Worm (Caenorhabditis elegans) whole organism, L1 larva: ENCODE results near the gene Y57G11C.31.

ENCODE experiments used
- C04F5.9 ChIP-seq: sonication (generic microtip); optimal IDR thresholded peaks from 2 replicates; lab custom pipeline; 2016; ENCODE audit warnings: missing genetic modification characterization, missing compliant biosample characterization
- C16A3.4 ChIP-seq: fragments of 150-350 bp; optimal IDR thresholded peaks from 2 replicates; lab custom pipeline; 2014; ENCODE audit warnings: missing biosample characterization, missing genetic modification characterization
- aha-1 ChIP-seq: fragments of 150-350 bp; optimal IDR thresholded peaks from 2 replicates; lab custom pipeline; 2014; ENCODE audit warnings: missing biosample characterization, missing genetic modification characterization
- aly-2 ChIP-seq: fragments of 150-350 bp; optimal IDR thresholded peaks from 2 replicates; lab custom pipeline; 2014; ENCODE audit warnings: missing biosample characterization, missing genetic modification characterization
- ama-1 ChIP-seq: fragments of 150-350 bp; optimal IDR thresholded peaks from 2 replicates; lab custom pipeline; 2014
- ceh-63 ChIP-seq: fragments of 200-800 bp; sonication (Bioruptor generic); optimal IDR thresholded peaks from 2 replicates; lab custom pipeline; 2018; ENCODE audit warnings: mild to moderate bottlenecking, missing genetic modification characterization, missing compliant biosample characterization
- ceh-82 ChIP-seq, 3 experiments: fragments of 150-350 bp in 1 of 3; sonication (generic microtip) in 2 of 3; optimal IDR thresholded peaks; 2 replicates each; lab custom pipeline; 2014 to 2017; ENCODE audit warnings: missing biosample characterization in 3 of 3, missing genetic modification characterization in 3 of 3
- ceh-88 ChIP-seq: fragments of 200-800 bp; sonication (Bioruptor generic); IDR thresholded peaks from 2 replicates; pipeline ENCODE4 v1.3.6; 2022; ENCODE audit warnings: missing genetic modification characterization, missing compliant biosample characterization
- ceh-90 ChIP-seq: sonication (generic microtip); optimal IDR thresholded peaks from 2 replicates; lab custom pipeline; 2016; ENCODE audit warnings: missing genetic modification characterization, missing compliant biosample characterization
- ces-1 ChIP-seq: fragments of 150-350 bp; optimal IDR thresholded peaks from 2 replicates; lab custom pipeline; 2014; ENCODE audit warnings: missing biosample characterization, missing genetic modification reagents, missing genetic modification characterization
- dpl-1 ChIP-seq, 3 experiments: fragments of 150-350 bp in 2 of 3; sonication (generic microtip) in 1 of 3; optimal IDR thresholded peaks; 2 replicates each; lab custom pipeline; 2014 to 2017; ENCODE audit warnings: missing biosample characterization in 3 of 3, missing genetic modification characterization in 3 of 3, missing genetic modification reagents in 3 of 3
- dsc-1 ChIP-seq: sonication (generic microtip); optimal IDR thresholded peaks from 2 replicates; lab custom pipeline; 2016; ENCODE audit warnings: mild to moderate bottlenecking, missing genetic modification characterization, missing compliant biosample characterization
- efl-3 ChIP-seq: fragments of 200-800 bp; sonication (Bioruptor generic); optimal IDR thresholded peaks from 2 replicates; lab custom pipeline; 2018; ENCODE audit warnings: mild to moderate bottlenecking, missing genetic modification characterization, missing compliant biosample characterization
- egl-13 ChIP-seq: sonication (generic microtip); optimal IDR thresholded peaks from 2 replicates; lab custom pipeline; 2016; ENCODE audit warnings: missing genotype, missing genetic modification reagents, missing genetic modification characterization, missing compliant biosample characterization
- egl-27 ChIP-seq, 2 experiments: fragments of 150-350 bp in 1 of 2; sonication (generic microtip); optimal IDR thresholded peaks; 3 replicates each; lab custom pipeline; 2017 to 2018; ENCODE audit warnings: missing biosample characterization in 2 of 2, missing genetic modification characterization in 2 of 2, missing genetic modification reagents in 2 of 2
- elt-3 ChIP-seq, 6 experiments: fragments of 150-350 bp in 1 of 6; sonication (generic microtip); optimal IDR thresholded peaks; 2 replicates each; lab custom pipeline; 2017 to 2018; ENCODE audit warnings: missing biosample characterization in 6 of 6, missing genetic modification characterization in 6 of 6, inconsistent platforms in 1 of 6
- fkh-8 ChIP-seq: sonication (generic microtip); optimal IDR thresholded peaks from 2 replicates; lab custom pipeline; 2016; ENCODE audit warnings: mild to moderate bottlenecking, missing genetic modification characterization, missing compliant biosample characterization
- fos-1 ChIP-seq: fragments of 150-350 bp; optimal IDR thresholded peaks from 2 replicates; lab custom pipeline; 2014; ENCODE audit warnings: missing biosample characterization, missing genetic modification characterization
- hlh-17 ChIP-seq: fragments of 200-800 bp; sonication (Bioruptor generic); optimal IDR thresholded peaks from 2 replicates; lab custom pipeline; 2018; ENCODE audit warnings: missing genetic modification characterization, mild to moderate bottlenecking, missing compliant biosample characterization, moderate library complexity, borderline replicate concordance
- hpl-2 ChIP-seq: fragments of 150-350 bp; optimal IDR thresholded peaks from 2 replicates; lab custom pipeline; 2014; ENCODE audit warnings: missing biosample characterization, missing genetic modification reagents, missing genetic modification characterization
- irx-1 ChIP-seq: sonication (generic microtip); optimal IDR thresholded peaks from 2 replicates; lab custom pipeline; 2016; ENCODE audit warnings: missing genetic modification characterization, missing compliant biosample characterization
- jun-1 ChIP-seq: fragments of 150-350 bp; optimal IDR thresholded peaks from 2 replicates; lab custom pipeline; 2014; ENCODE audit warnings: missing biosample characterization, missing genetic modification reagents, missing genetic modification characterization
- lin-13 ChIP-seq: fragments of 150-350 bp; optimal IDR thresholded peaks from 2 replicates; lab custom pipeline; 2014; ENCODE audit warnings: missing biosample characterization, missing genetic modification reagents, missing genetic modification characterization
- lin-15B ChIP-seq: fragments of 150-350 bp; sonication (generic microtip); optimal IDR thresholded peaks from 3 replicates; lab custom pipeline; 2014; ENCODE audit warnings: missing biosample characterization, missing genetic modification characterization
- lin-35 ChIP-seq, 2 experiments: fragments of 150-350 bp; optimal IDR thresholded peaks; 2 replicates each; lab custom pipeline; 2014; ENCODE audit warnings: missing biosample characterization in 2 of 2, missing genetic modification characterization in 2 of 2, missing genetic modification reagents in 2 of 2
- lir-3 ChIP-seq: sonication (generic microtip); optimal IDR thresholded peaks from 2 replicates; lab custom pipeline; 2016; ENCODE audit warnings: mild to moderate bottlenecking, missing genetic modification characterization, moderate library complexity, missing compliant biosample characterization; ENCODE audit not compliant: poor library complexity
- mab-9 ChIP-seq: fragments of 200-800 bp; sonication (Bioruptor generic); IDR thresholded peaks from 2 replicates; pipeline ENCODE4 v1.3.6; 2022; ENCODE audit warnings: missing genetic modification reagents, missing genetic modification characterization, missing compliant biosample characterization
- mdl-1 ChIP-seq, 2 experiments: fragments of 150-350 bp; optimal IDR thresholded peaks; 2 replicates each; lab custom pipeline; 2014 to 2017; ENCODE audit warnings: missing biosample characterization in 2 of 2, missing genetic modification characterization in 2 of 2, inconsistent platforms in 1 of 2
- mef-2 ChIP-seq: fragments of 150-350 bp; optimal IDR thresholded peaks from 2 replicates; lab custom pipeline; 2014; ENCODE audit warnings: missing biosample characterization, missing genetic modification characterization
- nhr-11 ChIP-seq: fragments of 150-350 bp; optimal IDR thresholded peaks from 2 replicates; lab custom pipeline; 2014; ENCODE audit warnings: missing biosample characterization, missing genetic modification characterization
- nhr-12 ChIP-seq: sonication (generic microtip); optimal IDR thresholded peaks from 2 replicates; lab custom pipeline; 2017; ENCODE audit warnings: missing biosample characterization, missing genetic modification characterization
- nhr-237 ChIP-seq: fragments of 150-350 bp; optimal IDR thresholded peaks from 2 replicates; lab custom pipeline; 2014; ENCODE audit warnings: missing biosample characterization, missing genetic modification characterization
- nhr-84 ChIP-seq: sonication (generic microtip); optimal IDR thresholded peaks from 2 replicates; lab custom pipeline; 2017; ENCODE audit warnings: missing biosample characterization, missing genetic modification characterization
- nhr-85 ChIP-seq: sonication (generic microtip); peaks from one replicate; lab custom pipeline; 2016; ENCODE audit warnings: missing genetic modification characterization, inconsistent platforms, missing compliant biosample characterization
- nhr-90 ChIP-seq: sonication (generic microtip); optimal IDR thresholded peaks from 2 replicates; lab custom pipeline; 2016; ENCODE audit warnings: mild to moderate bottlenecking, missing genetic modification characterization, missing compliant biosample characterization; ENCODE audit not compliant: poor library complexity
- pag-3 ChIP-seq: sonication (generic microtip); optimal IDR thresholded peaks from 2 replicates; lab custom pipeline; 2017; ENCODE audit warnings: missing genetic modification characterization, mild to moderate bottlenecking, missing compliant biosample characterization, antibody characterized with exemption, borderline replicate concordance; ENCODE audit not compliant: insufficient read depth
- pqm-1 ChIP-seq: sonication (generic microtip); optimal IDR thresholded peaks from 3 replicates; lab custom pipeline; 2017; ENCODE audit warnings: missing biosample characterization, missing genetic modification characterization
- snpc-4 ChIP-seq: fragments of 150-350 bp; optimal IDR thresholded peaks from 2 replicates; lab custom pipeline; 2014; ENCODE audit warnings: missing biosample characterization, missing genetic modification characterization
- snu-23 ChIP-seq: sonication (generic microtip); optimal IDR thresholded peaks from 2 replicates; lab custom pipeline; 2016; ENCODE audit warnings: missing genetic modification characterization, missing compliant biosample characterization
- sox-4 ChIP-seq: sonication (generic microtip); optimal IDR thresholded peaks from 2 replicates; lab custom pipeline; 2016; ENCODE audit warnings: missing genetic modification characterization, missing compliant biosample characterization
- sptf-1 ChIP-seq: fragments of 150-350 bp; optimal IDR thresholded peaks from 2 replicates; lab custom pipeline; 2014; ENCODE audit warnings: missing biosample characterization, missing genetic modification characterization
- sup-37 ChIP-seq: fragments of 200-800 bp; sonication (Bioruptor generic); optimal IDR thresholded peaks from 2 replicates; lab custom pipeline; 2018; ENCODE audit warnings: mild to moderate bottlenecking, missing genetic modification characterization, missing compliant biosample characterization
- swsn-7 ChIP-seq: sonication (generic microtip); optimal IDR thresholded peaks from 2 replicates; lab custom pipeline; 2016; ENCODE audit warnings: missing genetic modification characterization, missing compliant biosample characterization
- tlp-1 ChIP-seq: fragments of 150-350 bp; optimal IDR thresholded peaks from 2 replicates; lab custom pipeline; 2014; ENCODE audit warnings: missing biosample characterization, missing genetic modification characterization
- unc-86 ChIP-seq: sonication (generic microtip); optimal IDR thresholded peaks from 2 replicates; lab custom pipeline; 2016; ENCODE audit warnings: missing genetic modification characterization, missing compliant biosample characterization
- unc-98 ChIP-seq: fragments of 200-800 bp; sonication (Bioruptor generic); IDR thresholded peaks from 2 replicates; pipeline ENCODE4 v1.3.6; 2022; ENCODE audit warnings: missing genetic modification characterization, missing compliant biosample characterization
- zag-1 ChIP-seq: fragments of 150-350 bp; optimal IDR thresholded peaks from 2 replicates; lab custom pipeline; 2014; ENCODE audit warnings: missing biosample characterization, missing genetic modification characterization
- ztf-11 ChIP-seq, 2 experiments: sonication (generic microtip); optimal IDR thresholded peaks; 2 replicates each; lab custom pipeline; 2016 to 2017; ENCODE audit warnings: missing genetic modification characterization in 2 of 2, missing biosample characterization in 1 of 2, missing compliant biosample characterization in 1 of 2

Gene Y57G11C.31

DNA sequence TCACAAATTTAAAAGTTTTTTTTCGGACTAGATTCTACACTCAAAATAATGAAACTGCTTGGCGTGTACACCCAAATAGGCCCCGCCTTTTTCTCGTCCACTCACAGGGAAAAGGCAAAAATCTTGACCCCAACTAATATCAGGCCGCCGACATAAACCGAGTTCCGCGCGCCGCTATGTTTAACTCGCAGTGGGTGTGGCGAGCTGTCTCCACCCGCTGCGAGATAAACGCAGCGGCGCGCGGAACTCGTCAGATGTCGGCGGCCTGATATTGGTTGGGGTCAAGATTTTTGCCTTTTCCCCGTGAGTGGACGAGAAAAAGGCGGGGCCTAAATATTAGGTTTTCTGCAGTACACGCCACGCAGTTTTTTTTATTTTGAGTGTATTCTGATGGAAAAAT is 29.1 kb upstream of the Y57G11C.31 start:
- peak; percentile 18 for TF ChIP-seq snpc-4 (tag; lab: Kevin White, UChicago)

DNA sequence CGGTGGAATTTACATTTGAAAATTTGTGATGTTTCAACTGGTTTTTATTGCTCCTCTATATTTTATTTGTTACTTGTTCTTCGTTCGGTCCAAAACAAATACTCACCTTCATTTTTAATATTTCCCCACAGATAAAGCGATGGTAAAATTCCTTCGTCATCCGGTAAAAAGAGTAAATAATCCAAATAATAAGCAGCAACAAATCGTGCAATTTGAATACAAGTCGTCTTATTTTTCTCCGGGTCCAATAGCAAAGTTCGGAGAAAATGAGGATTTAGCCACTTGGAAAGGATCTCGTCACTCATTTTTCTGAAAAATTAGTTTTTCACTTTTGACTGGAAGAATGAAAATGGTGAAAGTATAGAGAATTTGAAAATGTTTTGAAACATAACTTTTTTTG is 24.1 kb upstream of the Y57G11C.31 start, which contains the start of gene talp-3:
Gene talp-3 (minus strand): TSS at position 315 of the 400 bp plus-strand sequence.
- no peak for TF ChIP-seq nhr-85
- no peak for TF ChIP-seq ceh-82 (tag; optimal IDR thresholded peaks at IDR 0.05; lab: Kevin White, UChicago)
- TF ChIP-seq egl-13 (tag; lab: Kevin White, UChicago) = no peak
- TF ChIP-seq unc-86 = no peak
- no peak for TF ChIP-seq irx-1 (tag; lab: Kevin White, UChicago)
- no peak for TF ChIP-seq nhr-12 (tag; lab: Kevin White, UChicago)
- no peak for TF ChIP-seq sptf-1 (tag; lab: Kevin White, UChicago)
- TF ChIP-seq lir-3 (tag; lab: Kevin White, UChicago) = no peak
- TF ChIP-seq hlh-17 = no peak
- no peak for TF ChIP-seq ceh-88 (GFP tag; lab: Robert Waterston, UW)

DNA sequence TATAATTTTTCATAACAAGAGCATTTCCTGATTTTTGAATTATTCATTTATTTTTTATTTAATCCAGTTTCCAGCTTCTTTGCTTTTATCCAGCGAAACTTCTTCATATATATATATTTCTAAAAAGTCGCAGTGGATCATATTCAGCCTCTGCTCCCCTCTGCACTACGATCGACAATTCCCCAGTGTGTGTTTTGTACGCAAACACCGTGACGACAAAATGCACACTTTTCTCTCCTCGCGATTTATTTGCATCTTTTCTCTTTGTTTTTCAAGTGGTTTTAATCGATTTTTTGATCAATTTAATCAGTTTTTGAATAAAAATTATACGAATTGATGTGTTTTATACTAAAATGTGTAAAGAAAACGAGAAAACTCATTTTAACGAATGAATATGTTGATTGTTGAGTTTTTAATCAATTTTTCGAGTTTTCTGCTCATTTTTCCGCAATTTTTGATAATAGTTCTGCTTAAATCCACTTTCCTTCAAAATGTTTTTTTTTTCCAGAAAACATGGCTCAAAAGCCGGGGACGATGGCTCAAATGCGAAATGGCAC is 20.5 kb upstream of the Y57G11C.31 start, which contains the start of gene Y57G11C.33:
Gene Y57G11C.33 (plus strand): TSS at position 507 of the 557 bp plus-strand sequence.
- TF ChIP-seq lin-15B (tag; lab: Kevin White, UChicago) (no peak), nhr-90 (tag; lab: Kevin White, UChicago) (peak; percentile 28), lin-13 (GFP tag; lab: Kevin White, UChicago) (no peak), jun-1 (tag; lab: Kevin White, UChicago) (no peak), fos-1 (tag; lab: Kevin White, UChicago) (no peak), lin-35 (GFP tag; optimal IDR thresholded peaks at IDR 0.05; lab: Kevin White, UChicago) (peak in 1 of 2 experiments; percentile 41), aly-2 (tag; lab: Kevin White, UChicago) (no peak), snu-23 (GFP tag; lab: Kevin White, UChicago) (peak; percentile 63), mef-2 (tag; lab: Kevin White, UChicago) (no peak), tlp-1 (tag; lab: Kevin White, UChicago) (no peak), hpl-2 (GFP tag; lab: Kevin White, UChicago) (no peak), unc-98 (GFP tag; lab: Robert Waterston, UW) (no peak), egl-27 (tag; optimal IDR thresholded peaks at IDR 0.05; lab: Kevin White, UChicago) (no peak), pag-3 (tag; lab: Kevin White, UChicago) (no peak), ztf-11 (tag; optimal IDR thresholded peaks at IDR 0.05; lab: Kevin White, UChicago) (no peak), nhr-85 (no peak), mab-9 (GFP tag; lab: Robert Waterston, UW) (no peak), nhr-237 (no peak), ceh-90 (tag; lab: Kevin White, UChicago) (no peak), sptf-1 (tag; lab: Kevin White, UChicago) (no peak), C04F5.9 (tag; lab: Kevin White, UChicago) (no peak), pqm-1 (tag; lab: Kevin White, UChicago) (no peak), nhr-84 (tag; lab: Kevin White, UChicago) (no peak), dpl-1 (GFP tag; optimal IDR thresholded peaks at IDR 0.05; lab: Kevin White, UChicago) (peak in 2 of 3 experiments; percentile 18 to 47), elt-3 (tag; optimal IDR thresholded peaks at IDR 0.05; lab: Kevin White, UChicago) (no peak), aha-1 (tag; lab: Kevin White, UChicago) (no peak), ceh-63 (GFP tag; lab: Kevin White, UChicago) (no peak), efl-3 (GFP tag; lab: Kevin White, UChicago) (no peak), nhr-12 (tag; lab: Kevin White, UChicago) (no peak), fkh-8 (tag; lab: Kevin White, UChicago) (no peak), sup-37 (GFP tag; lab: Kevin White, UChicago) (no peak), C16A3.4 (peak; percentile 3), dsc-1 (tag; lab: Kevin White, UChicago) (peak; percentile 21), mdl-1 (tag; optimal IDR thresholded peaks at IDR 0.05; lab: Kevin White, UChicago) (no peak), ama-1 (lab: Kevin White, UChicago) (no peak), hlh-17 (no peak), swsn-7 (peak; percentile 49), sox-4 (tag; lab: Kevin White, UChicago) (no peak), nhr-11 (tag; lab: Kevin White, UChicago) (no peak), zag-1 (tag; lab: Kevin White, UChicago) (no peak), ceh-88 (GFP tag; lab: Robert Waterston, UW) (no peak), snpc-4 (tag; lab: Kevin White, UChicago) (no peak), ceh-82 (tag; optimal IDR thresholded peaks at IDR 0.05; lab: Kevin White, UChicago) (no peak), ces-1 (GFP tag; lab: Kevin White, UChicago) (no peak)
